Worm (Caenorhabditis elegans): ENCODE results near the gene F36G9.15.

DNA sequence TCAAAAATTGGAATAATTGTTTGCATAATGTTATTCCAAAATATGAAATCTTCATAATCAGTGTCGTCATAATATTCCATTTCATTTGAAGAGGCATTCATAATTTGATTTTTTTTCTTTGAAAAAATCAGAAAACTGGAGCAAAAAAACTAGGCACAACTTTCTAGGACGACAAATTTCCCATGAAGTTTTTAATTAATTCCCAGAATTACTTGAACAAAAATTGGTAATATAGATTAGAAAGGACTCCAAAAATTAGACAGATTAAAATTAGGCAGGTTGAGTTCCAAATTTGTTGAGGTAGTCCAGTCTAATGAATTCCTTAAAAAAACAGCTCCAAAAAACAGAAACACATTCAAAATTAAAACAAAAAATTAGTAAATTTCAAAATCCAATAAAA lies 33.0 kb downstream of the F36G9.15 start, which contains the start of gene srw-57:
- no peak for TF ChIP-seq pag-3 (tag; optimal IDR thresholded peaks at IDR 0.05; ENCODE audit: borderline replicate concordance, insufficient read depth)
- no peak for TF ChIP-seq lir-3 (tag; optimal IDR thresholded peaks at IDR 0.05; ENCODE audit: poor library complexity)
- no peak for TF ChIP-seq ama-1 (optimal IDR thresholded peaks at IDR 0.05)
- no peak for TF ChIP-seq snu-23 (GFP tag; optimal IDR thresholded peaks at IDR 0.05)
- TF ChIP-seq egl-13 (tag; optimal IDR thresholded peaks at IDR 0.05): no peak
